Fruit fly (Drosophila melanogaster) whole organism, embryonic: ENCODE data around the gene CG2901.

ENCODE experiments used
- Atf6 ChIP-seq: fragments of 200-800 bp; sonication (Bioruptor generic); IDR thresholded peaks from 2 replicates; pipeline ENCODE4 v1.3.6; 2022; ENCODE audit warnings: missing biosample characterization, missing genetic modification characterization
- Awh ChIP-seq: fragments of 200-800 bp; sonication (Bioruptor generic); IDR thresholded peaks from 2 replicates; pipeline ENCODE4, ENCODE4 v1.3.6; 2022; ENCODE audit warnings: missing biosample characterization, missing genetic modification characterization
- CG10431 ChIP-seq: fragments of 200-800 bp; sonication (Bioruptor generic); optimal IDR thresholded peaks from 3 replicates; lab custom pipeline; 2018; ENCODE audit warnings: missing biosample characterization, mild to moderate bottlenecking, missing genetic modification characterization
- CG11247 ChIP-seq: fragments of 200-800 bp; sonication (Bioruptor generic); IDR thresholded peaks from 2 replicates; pipeline ENCODE4 v1.3.6; 2022; ENCODE audit warnings: missing biosample characterization, missing genetic modification characterization
- CG12744 ChIP-seq: fragments of 200-800 bp; sonication (Bioruptor generic); optimal IDR thresholded peaks from 2 replicates; lab custom pipeline; 2016; ENCODE audit warnings: missing biosample characterization, missing genetic modification characterization
- CG1602 ChIP-seq: fragments of 200-800 bp; sonication (Bioruptor generic); optimal IDR thresholded peaks from 3 replicates; lab custom pipeline; 2016; ENCODE audit warnings: missing biosample characterization, missing genetic modification characterization
- CG17361 ChIP-seq: fragments of 200-800 bp; sonication (Bioruptor generic); IDR thresholded peaks from 3 replicates; pipeline ENCODE4 v1.3.6; 2022; ENCODE audit warnings: missing biosample characterization, missing genetic modification characterization
- CG18262 ChIP-seq: fragments of 200-800 bp; optimal IDR thresholded peaks from 3 replicates; lab custom pipeline; 2019; ENCODE audit warnings: missing biosample characterization, mild to moderate bottlenecking, missing genetic modification characterization, moderate library complexity
- CG2199 ChIP-seq: fragments of 200-800 bp; sonication (Bioruptor generic); IDR thresholded peaks from 3 replicates; pipeline ENCODE4 v1.3.6; 2022; ENCODE audit warnings: missing biosample characterization, missing genetic modification characterization
- CG32772 ChIP-seq: fragments of 200-800 bp; sonication (Bioruptor generic); IDR thresholded peaks from 2 replicates; pipeline ENCODE4 v1.3.6; 2022; ENCODE audit warnings: missing biosample characterization, missing genetic modification characterization
- CG3281 ChIP-seq: fragments of 200-800 bp; sonication (Bioruptor generic); optimal IDR thresholded peaks from 3 replicates; lab custom pipeline; 2017; ENCODE audit warnings: missing biosample characterization, mild to moderate bottlenecking, missing genetic modification characterization
- CG34224 ChIP-seq: fragments of 200-800 bp; sonication (Bioruptor generic); IDR thresholded peaks from 3 replicates; pipeline ENCODE4 v1.3.6; 2022; ENCODE audit warnings: missing biosample characterization, missing genetic modification characterization; ENCODE audit not compliant: partially characterized antibody
- CG3847 ChIP-seq: fragments of 200-800 bp; sonication (Bioruptor generic); IDR thresholded peaks from 2 replicates; pipeline ENCODE4 v1.3.6; 2022; ENCODE audit warnings: missing biosample characterization, missing genetic modification characterization
- CG42726 ChIP-seq: fragments of 200-800 bp; sonication (Bioruptor generic); IDR thresholded peaks from 2 replicates; pipeline ENCODE4 v1.3.6; 2022; ENCODE audit warnings: missing biosample characterization, missing genetic modification characterization; ENCODE audit not compliant: partially characterized antibody
- CG4360 ChIP-seq: fragments of 200-800 bp; sonication (Bioruptor generic); IDR thresholded peaks from 2 replicates; pipeline ENCODE4 v1.3.6; 2022; ENCODE audit warnings: missing biosample characterization, missing genetic modification characterization
- CG6654 ChIP-seq: fragments of 200-800 bp; sonication (Bioruptor generic); optimal IDR thresholded peaks from 2 replicates; lab custom pipeline; 2017; ENCODE audit warnings: missing biosample characterization, mild to moderate bottlenecking, missing genetic modification characterization
- CG7556 ChIP-seq: fragments of 200-800 bp; sonication (Bioruptor generic); optimal IDR thresholded peaks from 2 replicates; lab custom pipeline; 2017; ENCODE audit warnings: missing biosample characterization, mild to moderate bottlenecking, missing genetic modification characterization
- CG7987 ChIP-seq: fragments of 200-800 bp; sonication (Bioruptor generic); optimal IDR thresholded peaks from 2 replicates; lab custom pipeline; 2018; ENCODE audit warnings: missing biosample characterization, mild to moderate bottlenecking, missing genetic modification characterization, moderate library complexity
- CG8944 ChIP-seq: fragments of 200-800 bp; sonication (Bioruptor generic); optimal IDR thresholded peaks from 3 replicates; lab custom pipeline; 2016; ENCODE audit warnings: missing biosample characterization, missing genetic modification characterization
- D ChIP-seq, 2 experiments: fragments of 200-800 bp in 1 of 2; fragments of >200 bp in 1 of 2; sonication (Bioruptor generic) in 1 of 2; optimal IDR thresholded peaks; 2 replicates in 1 of 2; 3 replicates in 1 of 2; lab custom pipeline; 2017; ENCODE audit warnings: mild to moderate bottlenecking in 1 of 2, missing biosample characterization in 1 of 2, missing genetic modification characterization in 1 of 2, missing genetic modification reagents in 1 of 2
- Dip3 ChIP-seq: fragments of 200-800 bp; sonication (Bioruptor generic); optimal IDR thresholded peaks from 3 replicates; lab custom pipeline; 2016; ENCODE audit warnings: missing biosample characterization, missing genetic modification characterization
- Fer1 ChIP-seq: fragments of 200-800 bp; sonication (Bioruptor generic); optimal IDR thresholded peaks from 2 replicates; lab custom pipeline; 2017; ENCODE audit warnings: missing biosample characterization, mild to moderate bottlenecking, missing genetic modification characterization
- H2.0 ChIP-seq: fragments of 200-800 bp; sonication (Bioruptor generic); IDR thresholded peaks from 2 replicates; pipeline ENCODE4 v1.3.6; 2022; ENCODE audit warnings: missing biosample characterization, missing genetic modification characterization
- HHEX ChIP-seq: fragments of 200-800 bp; sonication (Bioruptor generic); optimal IDR thresholded peaks from 3 replicates; lab custom pipeline; 2017; ENCODE audit warnings: missing biosample characterization, mild to moderate bottlenecking, missing genetic modification characterization, missing genetic modification reagents
- Jarid2 ChIP-seq: fragments of 200-800 bp; sonication (Bioruptor generic); optimal IDR thresholded peaks from 3 replicates; lab custom pipeline; 2017; ENCODE audit warnings: mild to moderate bottlenecking, missing biosample characterization, missing genetic modification reagents, missing genetic modification characterization
- Lhr ChIP-seq: fragments of 200-800 bp; sonication (Bioruptor generic); optimal IDR thresholded peaks from 3 replicates; lab custom pipeline; 2017; ENCODE audit warnings: mild to moderate bottlenecking, missing biosample characterization, missing genetic modification reagents, missing genetic modification characterization
- Side ChIP-seq: fragments of 200-800 bp; sonication (Bioruptor generic); optimal IDR thresholded peaks from 2 replicates; lab custom pipeline; 2016; ENCODE audit warnings: missing biosample characterization, missing genetic modification characterization
- Trl ChIP-seq, 3 experiments: fragments of >200 bp in 2 of 3; fragments of 200-800 bp in 1 of 3; sonication (Bioruptor generic) in 1 of 3; optimal IDR thresholded peaks; 2 replicates in 1 of 3; 3 replicates in 2 of 3; lab custom pipeline; 2016 to 2017; ENCODE audit warnings: missing biosample characterization in 1 of 3, missing genetic modification characterization in 1 of 3
- abd-A ChIP-seq: fragments of 200-800 bp; sonication (Bioruptor generic); optimal IDR thresholded peaks from 3 replicates; lab custom pipeline; 2019; ENCODE audit warnings: missing biosample characterization, mild to moderate bottlenecking, missing genetic modification characterization, moderate library complexity
- bbx ChIP-seq: fragments of 200-800 bp; sonication (Bioruptor generic); IDR thresholded peaks from 2 replicates; pipeline ENCODE4 v1.3.6; 2022; ENCODE audit warnings: missing biosample characterization, missing genetic modification characterization; ENCODE audit not compliant: partially characterized antibody
- cg ChIP-seq: fragments of 200-800 bp; sonication (Bioruptor generic); optimal IDR thresholded peaks from 3 replicates; lab custom pipeline; 2019; ENCODE audit warnings: missing biosample characterization, mild to moderate bottlenecking, missing genetic modification characterization, moderate library complexity
- chinmo ChIP-seq: fragments of 200-800 bp; sonication (Bioruptor generic); IDR thresholded peaks from 4 replicates; pipeline ENCODE4 v1.3.6; 2022; ENCODE audit warnings: missing biosample characterization, missing genetic modification characterization; ENCODE audit not compliant: partially characterized antibody
- chm ChIP-seq: fragments of 200-800 bp; sonication (Bioruptor generic); IDR thresholded peaks from 2 replicates; pipeline ENCODE4 v1.3.6; 2022; ENCODE audit warnings: missing biosample characterization, missing genetic modification characterization
- ci ChIP-seq: fragments of 200-800 bp; sonication (Bioruptor generic); IDR thresholded peaks from 3 replicates; pipeline ENCODE4 v1.3.6; 2022; ENCODE audit warnings: missing biosample characterization, missing genetic modification characterization
- da ChIP-seq: fragments of 200-800 bp; sonication (Bioruptor generic); optimal IDR thresholded peaks from 2 replicates; lab custom pipeline; 2016; ENCODE audit warnings: missing biosample characterization, missing genetic modification characterization
- eve ChIP-seq, 2 experiments: fragments of >200 bp; optimal IDR thresholded peaks; 2 replicates each; lab custom pipeline; 2017; ENCODE audit warnings: missing biosample characterization in 2 of 2, missing genetic modification characterization in 2 of 2
- gsb ChIP-seq: fragments of 200-800 bp; sonication (Bioruptor generic); IDR thresholded peaks from 2 replicates; pipeline ENCODE4 v1.3.6; 2022; ENCODE audit warnings: missing biosample characterization, missing genetic modification characterization
- hbn ChIP-seq: fragments of 200-800 bp; sonication (Bioruptor generic); IDR thresholded peaks from 2 replicates; pipeline ENCODE4 v1.3.6; 2022; ENCODE audit warnings: missing biosample characterization, missing genetic modification characterization; ENCODE audit not compliant: partially characterized antibody
- kay ChIP-seq: fragments of 200-800 bp; sonication (Bioruptor generic); optimal IDR thresholded peaks from 2 replicates; lab custom pipeline; 2016; ENCODE audit warnings: missing biosample characterization, missing genetic modification characterization
- lbe ChIP-seq: fragments of 200-800 bp; sonication (Bioruptor generic); optimal IDR thresholded peaks from 2 replicates; lab custom pipeline; 2016; ENCODE audit warnings: missing biosample characterization, mild to moderate bottlenecking, missing genetic modification characterization
- mld ChIP-seq: fragments of 200-800 bp; sonication (Bioruptor generic); IDR thresholded peaks from 3 replicates; pipeline ENCODE4 v1.3.6; 2022; ENCODE audit warnings: missing biosample characterization, missing genetic modification characterization; ENCODE audit not compliant: partially characterized antibody
- pita ChIP-seq: fragments of 200-800 bp; sonication (Bioruptor generic); optimal IDR thresholded peaks from 2 replicates; lab custom pipeline; 2017; ENCODE audit warnings: missing biosample characterization, mild to moderate bottlenecking, missing genetic modification characterization
- repo ChIP-seq: fragments of 200-800 bp; sonication (Bioruptor generic); optimal IDR thresholded peaks from 2 replicates; lab custom pipeline; 2016; ENCODE audit warnings: missing biosample characterization, missing genetic modification characterization
- scrt ChIP-seq: fragments of 200-800 bp; sonication (Bioruptor generic); optimal IDR thresholded peaks from 2 replicates; lab custom pipeline; 2018; ENCODE audit warnings: missing biosample characterization, mild to moderate bottlenecking, missing genetic modification characterization, moderate library complexity
- sd ChIP-seq: fragments of 200-800 bp; sonication (Bioruptor generic); optimal IDR thresholded peaks from 3 replicates; lab custom pipeline; 2018; ENCODE audit warnings: missing biosample characterization, mild to moderate bottlenecking, missing genetic modification characterization, moderate library complexity
- sens ChIP-seq: fragments of 200-800 bp; sonication (Bioruptor generic); peaks from one replicate; lab custom pipeline; 2016; ENCODE audit warnings: missing biosample characterization, missing genetic modification characterization
- sqz ChIP-seq: fragments of 200-800 bp; sonication (Bioruptor generic); optimal IDR thresholded peaks from 3 replicates; lab custom pipeline; 2018; ENCODE audit warnings: missing biosample characterization, mild to moderate bottlenecking, missing genetic modification characterization
- tap ChIP-seq: fragments of 200-800 bp; optimal IDR thresholded peaks from 3 replicates; lab custom pipeline; 2019; ENCODE audit warnings: missing biosample characterization, mild to moderate bottlenecking, missing genetic modification characterization, moderate library complexity
- tup ChIP-seq: fragments of 200-800 bp; sonication (Bioruptor generic); optimal IDR thresholded peaks from 2 replicates; lab custom pipeline; 2016; ENCODE audit warnings: missing biosample characterization, mild to moderate bottlenecking, missing genetic modification characterization, moderate library complexity

The CG2901 gene

DNA sequence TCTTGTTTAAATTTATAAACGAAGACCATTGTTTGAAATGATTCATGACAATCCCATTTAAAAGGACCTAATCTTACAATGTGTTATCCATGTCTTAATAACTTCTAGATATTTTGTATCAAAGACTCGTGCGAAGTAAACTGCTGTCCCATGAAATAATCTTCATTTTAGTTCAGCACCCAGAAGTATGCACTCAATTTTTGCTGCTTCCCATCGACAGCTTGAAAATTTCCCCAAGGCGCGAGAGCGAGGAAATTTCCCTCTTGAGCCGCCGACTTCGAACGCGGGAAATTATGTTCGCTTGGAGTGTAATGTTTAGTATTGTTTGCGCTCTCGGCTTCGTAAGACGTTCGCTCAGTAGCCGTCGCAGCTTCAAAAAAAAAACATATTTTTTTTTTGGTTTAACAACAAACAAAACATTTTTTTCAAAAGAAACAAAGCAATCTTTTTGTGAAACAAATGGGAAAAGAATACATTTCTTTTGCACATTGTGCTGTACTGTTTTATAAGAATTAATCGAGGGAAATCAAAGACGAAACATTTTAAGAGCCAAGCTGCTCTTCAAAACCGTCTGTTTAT, 7.9 kb downstream of the CG2901 start:
- TF ChIP-seq kay (no peak), CG32772 (no peak), bbx (GFP tag; lab: Robert Waterston, UW) (0 out of 2 replicates have a peak, but pooled peaks have one; percentile 29), CG3847 (GFP tag; lab: Robert Waterston, UW) (no peak), CG17361 (GFP tag; lab: Robert Waterston, UW) (no peak), pita (GFP tag; lab: Kevin White, UChicago) (peak; percentile 4), CG7556 (GFP tag; lab: Kevin White, UChicago) (no peak), da (GFP tag; lab: Kevin White, UChicago) (no peak), CG8944 (GFP tag; lab: Kevin White, UChicago) (no peak), H2.0 (no peak), CG11247 (GFP tag; lab: Robert Waterston, UW) (no peak), sens (GFP tag; lab: Kevin White, UChicago) (peak; percentile 22), CG4360 (GFP tag; lab: Robert Waterston, UW) (peak; percentile 30; the same call in 1 of the 2 replicates), repo (GFP tag; lab: Kevin White, UChicago) (no peak), Awh (no peak), sqz (peak; percentile 65), sd (tag; lab: Kevin White, UChicago) (no peak), Dip3 (GFP tag; lab: Kevin White, UChicago) (no peak), CG42726 (GFP tag; lab: Robert Waterston, UW) (no peak), CG2199 (0 out of 3 replicates have a peak, but pooled peaks have one; percentile 29), Fer1 (no peak), CG12744 (GFP tag; lab: Kevin White, UChicago) (no peak), Atf6 (no peak), hbn (GFP tag; lab: Robert Waterston, UW) (no peak), Side (GFP tag; lab: Kevin White, UChicago) (no peak), cg (GFP tag; lab: Kevin White, UChicago) (peak; percentile 19), tup (GFP tag; lab: Kevin White, UChicago) (no peak), CG3281 (GFP tag; lab: Kevin White, UChicago) (no peak), CG1602 (GFP tag; lab: Kevin White, UChicago) (no peak), mld (GFP tag; lab: Robert Waterston, UW) (no peak), Lhr (no peak), CG6654 (GFP tag; lab: Kevin White, UChicago) (no peak), Jarid2 (peak; percentile 76), ci (GFP tag; lab: Robert Waterston, UW) (0 out of 3 replicates have a peak, but pooled peaks have one; percentile 22), tap (tag; lab: Kevin White, UChicago) (no peak), CG7987 (no peak), CG18262 (tag; lab: Kevin White, UChicago) (no peak), chinmo (GFP tag; lab: Robert Waterston, UW) (0 out of 4 replicates have a peak, but pooled peaks have one; percentile 8), chm (GFP tag; lab: Robert Waterston, UW) (peak; percentile 47; the same call in 1 of the 2 replicates), eve (GFP tag; optimal IDR thresholded peaks at IDR 0.05; lab: Kevin White, UChicago) (no peak), HHEX (GFP tag; lab: Kevin White, UChicago) (no peak), abd-A (tag; lab: Kevin White, UChicago) (no peak), Trl (optimal IDR thresholded peaks at IDR 0.05; lab: Kevin White, UChicago) (peak in 1 of 2 experiments; percentile 39), Trl (GFP tag; optimal IDR thresholded peaks at IDR 0.05; lab: Kevin White, UChicago) (no peak), CG10431 (no peak), scrt (no peak), lbe (GFP tag; lab: Kevin White, UChicago) (no peak), gsb (GFP tag; lab: Robert Waterston, UW) (no peak), D (optimal IDR thresholded peaks at IDR 0.05; lab: Kevin White, UChicago) (no peak), D (GFP tag; optimal IDR thresholded peaks at IDR 0.05; lab: Kevin White, UChicago) (no peak), CG34224 (GFP tag; lab: Robert Waterston, UW) (no peak)
